Worm (Caenorhabditis elegans): Measurements from ENCODE around the gene sma-9.

DNA sequence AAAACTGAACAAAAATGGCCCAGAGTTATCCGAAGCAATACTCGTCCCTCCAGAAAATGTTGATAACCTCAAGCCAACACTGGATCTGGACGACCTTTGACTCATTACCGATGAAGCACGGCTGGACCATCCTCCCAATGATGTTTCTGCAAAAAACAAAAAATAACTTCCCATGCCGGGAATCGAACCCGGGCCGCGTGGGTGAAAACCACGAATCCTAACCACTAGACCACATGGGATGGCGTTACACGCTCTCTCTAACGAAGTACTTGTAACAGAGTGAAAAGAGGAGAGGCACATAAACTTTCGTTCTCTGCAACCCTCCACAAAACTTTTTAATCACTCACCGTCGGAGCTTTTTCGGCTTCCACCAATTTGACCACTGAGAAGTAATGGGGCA, 52.1 kb downstream of the sma-9 start:
- TF ChIP-seq pqm-1 (tag; optimal IDR thresholded peaks at IDR 0.05) (no peak), zag-1 (tag; optimal IDR thresholded peaks at IDR 0.05) (no peak), nhr-11 (tag; optimal IDR thresholded peaks at IDR 0.05) (peak; percentile 19), fkh-10 (GFP tag; optimal IDR thresholded peaks at IDR 0.05) (no peak), tbx-2 (tag; optimal IDR thresholded peaks at IDR 0.05) (peak; percentile 36), elt-2 (tag; optimal IDR thresholded peaks at IDR 0.05) (peak; percentile 29), nhr-28 (tag; optimal IDR thresholded peaks at IDR 0.05) (no peak), elt-1 (tag; optimal IDR thresholded peaks at IDR 0.05) (no peak), ama-1 (optimal IDR thresholded peaks at IDR 0.05) (no peak)
